Fruit fly (Drosophila melanogaster): ENCODE results near the gene scw.
A peak's percentile ranks its signal among the peaks of the same experiment; 100 is the strongest.

The scw gene

DNA sequence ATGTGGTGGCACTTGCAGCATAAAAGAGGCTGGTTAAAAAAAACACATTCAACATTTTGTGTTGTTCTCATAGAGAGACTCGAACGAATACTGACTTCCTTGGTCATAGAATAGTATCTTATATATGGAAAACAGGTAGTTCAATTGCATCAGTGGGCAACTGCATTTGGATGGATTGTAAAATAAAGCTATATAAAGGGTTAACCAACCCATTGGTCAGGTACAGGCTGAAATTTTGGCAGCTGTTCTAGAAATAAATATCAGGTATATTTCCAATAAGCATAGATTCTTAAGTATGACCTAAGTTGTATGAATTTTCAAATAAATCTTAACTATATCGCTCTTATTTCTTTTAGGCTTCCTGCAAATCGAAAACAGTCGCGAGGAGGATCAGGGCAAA is at the start of gene scw:
Gene scw (minus strand): TSS at position 101 of the 400 bp plus-strand sequence.
- no peak for TF ChIP-seq ovo (GFP tag; optimal IDR thresholded peaks at IDR 0.05)
- no peak for TF ChIP-seq kay (GFP tag; ENCODE audit: borderline replicate concordance)
- no peak for TF ChIP-seq bab1 (GFP tag; optimal IDR thresholded peaks at IDR 0.05)
- no peak for TF ChIP-seq Clk (GFP tag; optimal IDR thresholded peaks at IDR 0.05)
- TF ChIP-seq Hr96 (GFP tag; optimal IDR thresholded peaks at IDR 0.05), result no peak
- no peak for TF ChIP-seq CG12768 (GFP tag; optimal IDR thresholded peaks at IDR 0.05)
- TF ChIP-seq Crg-1 (GFP tag; optimal IDR thresholded peaks at IDR 0.05), result no peak
- no peak for TF ChIP-seq tj (GFP tag; optimal IDR thresholded peaks at IDR 0.05)
- TF ChIP-seq CG33017 (tag; optimal IDR thresholded peaks at IDR 0.05), result no peak
- TF ChIP-seq CG14711 (tag; optimal IDR thresholded peaks at IDR 0.05), result no peak
- no peak for TF ChIP-seq CG1620 (GFP tag; optimal IDR thresholded peaks at IDR 0.05)
- TF ChIP-seq Mnt (GFP tag; optimal IDR thresholded peaks at IDR 0.05), result no peak
- no peak for TF ChIP-seq pad (GFP tag; optimal IDR thresholded peaks at IDR 0.05)
- no peak for TF ChIP-seq CG7045 (GFP tag; optimal IDR thresholded peaks at IDR 0.05)
- no peak for TF ChIP-seq cic (GFP tag; optimal IDR thresholded peaks at IDR 0.05)
- no peak for TF ChIP-seq CG11617 (GFP tag; optimal IDR thresholded peaks at IDR 0.05)
- no peak for TF ChIP-seq CG5204 (GFP tag; optimal IDR thresholded peaks at IDR 0.05)
- TF ChIP-seq CG7101 (tag; optimal IDR thresholded peaks at IDR 0.05), result no peak
- TF ChIP-seq cnc (optimal IDR thresholded peaks at IDR 0.05), result no peak

DNA sequence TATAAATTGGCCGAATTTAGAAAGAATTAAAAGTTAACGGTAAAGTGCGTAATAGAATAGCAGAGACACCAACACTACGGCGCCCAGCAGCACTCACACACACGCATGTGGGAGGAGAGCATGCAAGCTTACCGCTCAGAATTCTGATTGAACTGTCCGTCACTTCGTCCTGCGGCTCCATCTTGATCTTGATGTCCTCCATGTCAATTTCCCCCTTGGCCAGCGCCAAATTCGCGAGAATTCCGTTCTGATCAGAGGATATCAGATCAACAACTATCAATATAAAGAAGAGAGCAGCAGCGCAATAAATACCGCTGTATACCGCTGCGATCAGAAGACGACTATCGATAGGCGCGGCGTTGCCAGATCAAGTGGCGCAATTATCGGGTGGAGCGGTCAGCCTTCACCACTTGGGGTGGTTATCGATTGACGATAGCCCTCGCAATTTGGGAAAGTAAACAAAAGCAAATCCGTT is 34.9 kb upstream of the scw start, which contains the start of the genes CG10462 and Nf-YB:
Gene CG10462 (minus strand): TSS at position 346 of the 475 bp plus-strand sequence.
Gene Nf-YB (plus strand): TSS at position 410 of the 475 bp plus-strand sequence.
- TF ChIP-seq bab1 (GFP tag; optimal IDR thresholded peaks at IDR 0.05) (peak; percentile 5), CG7045 (GFP tag; optimal IDR thresholded peaks at IDR 0.05) (no peak), ovo (GFP tag; optimal IDR thresholded peaks at IDR 0.05) (peak; percentile 81)

DNA sequence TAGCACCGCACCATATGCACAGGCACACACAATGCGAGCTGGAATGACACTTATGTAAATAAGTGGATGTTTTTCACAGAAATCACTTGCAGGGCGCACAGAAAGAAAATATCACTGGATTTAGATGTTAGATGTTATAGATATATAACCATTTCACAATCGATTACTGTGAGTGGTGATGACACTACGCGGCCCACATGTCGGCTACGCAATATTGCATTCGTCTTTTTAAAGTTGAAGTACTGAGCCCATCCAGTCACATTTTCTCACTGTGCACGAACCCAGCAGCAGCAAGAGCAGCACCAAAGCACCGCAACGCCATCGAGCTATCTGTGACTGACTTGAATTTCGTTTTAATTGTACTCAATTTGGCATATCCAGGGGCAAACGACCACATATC is 21.7 kb upstream of the scw start:
- no peak for TF ChIP-seq cnc (optimal IDR thresholded peaks at IDR 0.05)
- no peak for TF ChIP-seq toe (GFP tag; optimal IDR thresholded peaks at IDR 0.05)
- no peak for TF ChIP-seq CG7045 (GFP tag; optimal IDR thresholded peaks at IDR 0.05)
- TF ChIP-seq tj (GFP tag; optimal IDR thresholded peaks at IDR 0.05), result no peak
- TF ChIP-seq cic (GFP tag; optimal IDR thresholded peaks at IDR 0.05), result no peak
- TF ChIP-seq CG5204 (GFP tag; optimal IDR thresholded peaks at IDR 0.05), result no peak
- TF ChIP-seq CG11617 (GFP tag; optimal IDR thresholded peaks at IDR 0.05), result no peak
- TF ChIP-seq CG33017 (tag; optimal IDR thresholded peaks at IDR 0.05), result no peak
- TF ChIP-seq CG14711 (tag; optimal IDR thresholded peaks at IDR 0.05), result no peak
- TF ChIP-seq kay (GFP tag; ENCODE audit: borderline replicate concordance), result no peak
- TF ChIP-seq CG7101 (tag; optimal IDR thresholded peaks at IDR 0.05), result no peak

DNA sequence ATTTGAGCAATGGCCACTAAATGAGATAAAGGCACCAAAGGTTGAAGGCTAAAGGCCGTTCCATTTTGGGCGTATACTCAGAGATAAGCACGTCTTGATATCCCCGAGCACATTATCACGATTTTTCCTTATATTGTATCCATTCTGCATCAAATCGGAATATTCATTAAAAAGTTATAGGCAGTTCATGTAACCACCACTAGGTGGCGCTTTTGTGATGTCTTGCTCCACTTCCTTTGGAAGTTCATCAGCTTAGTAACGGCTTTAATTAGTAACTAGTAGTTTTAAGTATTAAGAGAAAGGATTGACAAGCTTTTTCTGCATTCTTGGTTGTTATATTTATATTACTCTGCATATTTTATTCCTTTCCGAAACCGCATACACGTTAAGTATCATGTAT is 18.2 kb downstream of the scw start:
- TF ChIP-seq Crg-1 (GFP tag; optimal IDR thresholded peaks at IDR 0.05) (no peak), cnc (optimal IDR thresholded peaks at IDR 0.05) (no peak), Mnt (GFP tag; optimal IDR thresholded peaks at IDR 0.05) (no peak), ovo (GFP tag; optimal IDR thresholded peaks at IDR 0.05) (no peak), CG14711 (tag; optimal IDR thresholded peaks at IDR 0.05) (no peak), CG12768 (GFP tag; optimal IDR thresholded peaks at IDR 0.05) (no peak), bab1 (GFP tag; optimal IDR thresholded peaks at IDR 0.05) (no peak)

- TF ChIP-seq bab1 (GFP tag; optimal IDR thresholded peaks at IDR 0.05), result no peak
- no peak for TF ChIP-seq CG12768 (GFP tag; optimal IDR thresholded peaks at IDR 0.05)
- no peak for TF ChIP-seq toe (GFP tag; optimal IDR thresholded peaks at IDR 0.05)
- TF ChIP-seq ovo (GFP tag; optimal IDR thresholded peaks at IDR 0.05), result no peak
- no peak for TF ChIP-seq CG14711 (tag; optimal IDR thresholded peaks at IDR 0.05)
- TF ChIP-seq Clk (GFP tag; optimal IDR thresholded peaks at IDR 0.05), result no peak
These were observed 22.4 kb downstream of the scw start for dm6 chr2L:19678347-19678746.

Measured in whole organism, adult.